Worm (Caenorhabditis elegans): ENCODE data around the gene sre-38.

sre-38 gene

DNA sequence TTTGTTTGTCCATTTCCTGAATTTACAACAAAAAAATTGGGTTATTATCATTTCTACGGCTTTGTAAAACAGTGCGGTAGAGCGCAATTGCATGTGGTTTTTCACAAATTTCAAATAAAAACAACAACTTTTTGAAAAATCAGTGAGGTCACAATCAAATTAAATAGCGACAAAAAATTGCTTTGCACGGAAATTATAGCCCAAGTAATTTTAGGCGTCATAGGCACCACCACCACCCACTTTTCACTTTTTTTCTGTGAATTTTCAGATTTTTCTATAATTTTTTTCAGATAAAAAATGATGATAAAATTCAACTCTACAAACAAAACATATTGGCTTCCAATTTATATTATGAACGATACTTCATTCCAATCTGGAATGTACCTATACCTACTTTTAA is at the start of gene sre-38:
TSS of gene sre-38 (plus strand) at position 301 of the 400 bp plus-strand sequence.
- TF ChIP-seq ZK546.5 (tag; optimal IDR thresholded peaks at IDR 0.05): no peak
- no peak for TF ChIP-seq elt-1 (tag; optimal IDR thresholded peaks at IDR 0.05)
- TF ChIP-seq mdl-1 (tag; optimal IDR thresholded peaks at IDR 0.05): no peak
- TF ChIP-seq fos-1 (tag; optimal IDR thresholded peaks at IDR 0.05): no peak
- no peak for TF ChIP-seq lin-39 (tag; optimal IDR thresholded peaks at IDR 0.05)
- TF ChIP-seq Y55F3AM.14 (GFP tag; optimal IDR thresholded peaks at IDR 0.05): no peak
- TF ChIP-seq nhr-6 (tag; optimal IDR thresholded peaks at IDR 0.05): no peak
- TF ChIP-seq F13H6.1 (tag; optimal IDR thresholded peaks at IDR 0.05): no peak
- no peak for TF ChIP-seq aly-2 (tag; optimal IDR thresholded peaks at IDR 0.05)
- no peak for TF ChIP-seq unc-62 (GFP tag; optimal IDR thresholded peaks at IDR 0.05)
- no peak for TF ChIP-seq nhr-23 (tag; optimal IDR thresholded peaks at IDR 0.05)
- no peak for TF ChIP-seq nhr-129 (tag; optimal IDR thresholded peaks at IDR 0.05)
- no peak for TF ChIP-seq ztf-11 (tag; optimal IDR thresholded peaks at IDR 0.05)
- no peak for TF ChIP-seq unc-55 (GFP tag; optimal IDR thresholded peaks at IDR 0.05)
- TF ChIP-seq nhr-77 (tag; optimal IDR thresholded peaks at IDR 0.05): no peak
- no peak for TF ChIP-seq ama-1 (optimal IDR thresholded peaks at IDR 0.05)

ce11 chrII:12408717-12409116 is 48.7 kb upstream of the sre-38 start, which contains the start of gene sre-31:
Gene sre-31, minus strand, starts transcription at chrII:12408817.
- TF ChIP-seq Y55F3AM.14 (GFP tag; optimal IDR thresholded peaks at IDR 0.05) (no peak), nhr-25 (tag; optimal IDR thresholded peaks at IDR 0.05) (no peak), ceh-16 (tag; optimal IDR thresholded peaks at IDR 0.05) (no peak), nhr-23 (tag; optimal IDR thresholded peaks at IDR 0.05) (no peak), mdl-1 (tag; optimal IDR thresholded peaks at IDR 0.05) (no peak), gmeb-1 (tag; optimal IDR thresholded peaks at IDR 0.05) (no peak), mbf-1 (tag; optimal IDR thresholded peaks at IDR 0.05) (no peak), egl-27 (tag; optimal IDR thresholded peaks at IDR 0.05) (no peak), nhr-11 (tag; optimal IDR thresholded peaks at IDR 0.05) (no peak), C34F6.9 (tag; optimal IDR thresholded peaks at IDR 0.05) (no peak), unc-55 (GFP tag; optimal IDR thresholded peaks at IDR 0.05) (no peak), lsy-2 (tag; optimal IDR thresholded peaks at IDR 0.05) (no peak), mab-5 (tag; optimal IDR thresholded peaks at IDR 0.05) (no peak), sma-9 (GFP tag; optimal IDR thresholded peaks at IDR 0.05) (no peak), sma-9 (tag; optimal IDR thresholded peaks at IDR 0.05) (no peak), elt-3 (tag; optimal IDR thresholded peaks at IDR 0.05) (no peak), nhr-6 (tag; optimal IDR thresholded peaks at IDR 0.05) (no peak), aly-2 (tag; optimal IDR thresholded peaks at IDR 0.05) (no peak), sma-3 (GFP tag; optimal IDR thresholded peaks at IDR 0.05) (no peak)

DNA sequence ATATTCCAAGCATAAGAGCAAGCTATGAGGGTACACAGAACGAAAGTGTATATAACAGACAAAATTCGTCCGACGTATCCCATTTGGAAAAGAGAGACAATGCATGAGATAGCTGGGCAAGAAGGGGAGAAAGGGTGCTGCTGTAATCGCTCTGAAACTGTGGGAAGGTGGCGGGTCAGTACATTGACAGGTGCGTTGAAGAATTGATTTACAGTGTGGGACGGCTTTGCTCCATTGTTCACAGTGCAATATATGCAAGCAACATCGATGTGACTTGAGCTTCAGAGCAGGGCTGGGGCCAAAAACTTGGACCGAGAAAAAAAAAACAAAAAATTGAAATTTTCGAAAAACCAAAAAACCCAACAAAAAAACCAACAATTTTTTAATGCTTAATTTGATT is 47.3 kb upstream of the sre-38 start, which contains the start of gene F57G9.3:
TSS of gene F57G9.3 (minus strand) at position 101 of the 400 bp plus-strand sequence.
- TF ChIP-seq nhr-12 (tag; optimal IDR thresholded peaks at IDR 0.05): no peak
- TF ChIP-seq elt-1 (tag; optimal IDR thresholded peaks at IDR 0.05): no peak
- no peak for TF ChIP-seq F13H6.1 (tag; optimal IDR thresholded peaks at IDR 0.05)
- no peak for TF ChIP-seq Y55F3AM.14 (GFP tag; optimal IDR thresholded peaks at IDR 0.05)
- no peak for TF ChIP-seq nhr-23 (tag; optimal IDR thresholded peaks at IDR 0.05)
- no peak for TF ChIP-seq zag-1 (tag; optimal IDR thresholded peaks at IDR 0.05)
- TF ChIP-seq alr-1 (tag; optimal IDR thresholded peaks at IDR 0.05): no peak
- no peak for TF ChIP-seq egl-27 (tag; optimal IDR thresholded peaks at IDR 0.05)
- TF ChIP-seq ztf-4 (tag; optimal IDR thresholded peaks at IDR 0.05): no peak
- TF ChIP-seq mbf-1 (tag; optimal IDR thresholded peaks at IDR 0.05): no peak

ce11 chrII:12412417-12412816 is 45.0 kb upstream of the sre-38 start, which contains the start of gene Y57A10C.1:
Gene Y57A10C.1, minus strand, starts transcription at chrII:12412517.
- TF ChIP-seq R02D3.7 (tag; optimal IDR thresholded peaks at IDR 0.05) (no peak), lin-39 (tag; optimal IDR thresholded peaks at IDR 0.05) (no peak), ceh-82 (tag; optimal IDR thresholded peaks at IDR 0.05) (no peak), crh-2 (tag; optimal IDR thresholded peaks at IDR 0.05) (no peak), elt-3 (tag; optimal IDR thresholded peaks at IDR 0.05) (no peak), ztf-4 (tag; optimal IDR thresholded peaks at IDR 0.05) (no peak), unc-62 (GFP tag; optimal IDR thresholded peaks at IDR 0.05) (no peak), nhr-10 (tag; optimal IDR thresholded peaks at IDR 0.05) (no peak), gmeb-1 (tag; optimal IDR thresholded peaks at IDR 0.05) (no peak), lsy-2 (tag; optimal IDR thresholded peaks at IDR 0.05) (no peak), Y55F3AM.14 (GFP tag; optimal IDR thresholded peaks at IDR 0.05) (no peak), lin-13 (GFP tag; optimal IDR thresholded peaks at IDR 0.05) (no peak)

All from whole organism, L2 larva.